Worm (Caenorhabditis elegans): ENCODE measurements around the gene npp-9.

The npp-9 gene

DNA sequence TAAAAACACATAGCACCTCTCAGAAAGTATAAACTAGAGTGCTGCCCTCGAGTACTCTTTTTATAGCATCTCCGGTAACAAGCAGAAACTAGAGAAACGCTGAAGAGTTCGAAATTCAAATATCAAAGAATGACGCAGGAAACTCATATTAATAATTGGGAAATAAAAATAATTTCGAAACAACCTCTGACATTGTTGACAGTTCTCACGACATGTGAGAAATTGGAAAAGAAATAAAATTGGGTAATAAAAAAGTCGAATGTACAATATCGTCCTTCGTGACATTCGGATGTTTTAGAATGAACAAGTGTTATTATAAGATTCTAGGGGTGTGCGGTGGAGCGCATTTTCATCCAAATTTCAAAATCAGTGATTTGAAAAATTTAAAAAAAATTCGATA lies 32.0 kb downstream of the npp-9 start:
- no peak for TF ChIP-seq ref-1 (GFP tag; conservative IDR thresholded peaks at IDR 0.05)
- TF ChIP-seq ztf-23 (GFP tag; IDR thresholded peaks at IDR 0.05): no peak
- TF ChIP-seq flt-1 (GFP tag; IDR thresholded peaks at IDR 0.05): no peak
- TF ChIP-seq med-1 (GFP tag; optimal IDR thresholded peaks at IDR 0.05; ENCODE audit: insufficient read depth): no peak
- TF ChIP-seq ztf-29 (GFP tag; IDR thresholded peaks at IDR 0.05): no peak
- TF ChIP-seq tab-1 (GFP tag; IDR thresholded peaks at IDR 0.05): no peak
- TF ChIP-seq cog-1 (tag; optimal IDR thresholded peaks at IDR 0.05): no peak
- TF ChIP-seq klf-2 (GFP tag; conservative IDR thresholded peaks at IDR 0.05): no peak
- no peak for TF ChIP-seq T22C8.4 (GFP tag; IDR thresholded peaks at IDR 0.05)

DNA sequence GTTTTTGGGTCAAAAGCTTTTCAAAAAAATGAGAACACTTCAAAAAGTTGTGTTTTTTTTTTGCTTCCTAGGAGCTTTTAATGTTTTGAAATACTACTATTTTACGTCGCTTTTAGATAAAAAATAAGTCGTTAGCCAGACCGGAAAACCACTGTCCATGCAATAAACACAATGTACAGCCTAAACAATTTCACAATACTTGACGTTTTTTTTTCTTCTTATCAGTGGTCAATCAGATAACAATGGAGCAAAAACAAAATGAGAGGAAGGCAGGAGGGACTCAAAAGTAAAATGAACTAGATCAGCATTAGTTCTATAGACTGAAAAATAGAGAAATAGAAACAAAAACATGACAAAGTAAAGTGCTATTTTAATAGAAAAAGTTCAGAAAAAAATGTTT lies 33.5 kb downstream of the npp-9 start:
- TF ChIP-seq flt-1 (GFP tag; IDR thresholded peaks at IDR 0.05): no peak
- no peak for TF ChIP-seq ref-1 (GFP tag; conservative IDR thresholded peaks at IDR 0.05)
- no peak for TF ChIP-seq tab-1 (GFP tag; IDR thresholded peaks at IDR 0.05)
- TF ChIP-seq med-1 (GFP tag; optimal IDR thresholded peaks at IDR 0.05; ENCODE audit: insufficient read depth): no peak
- no peak for TF ChIP-seq T22C8.4 (GFP tag; IDR thresholded peaks at IDR 0.05)
- TF ChIP-seq klf-2 (GFP tag; conservative IDR thresholded peaks at IDR 0.05): no peak
- no peak for TF ChIP-seq ztf-29 (GFP tag; IDR thresholded peaks at IDR 0.05)
- TF ChIP-seq cog-1 (tag; optimal IDR thresholded peaks at IDR 0.05): no peak
- no peak for TF ChIP-seq ztf-23 (GFP tag; IDR thresholded peaks at IDR 0.05)

DNA sequence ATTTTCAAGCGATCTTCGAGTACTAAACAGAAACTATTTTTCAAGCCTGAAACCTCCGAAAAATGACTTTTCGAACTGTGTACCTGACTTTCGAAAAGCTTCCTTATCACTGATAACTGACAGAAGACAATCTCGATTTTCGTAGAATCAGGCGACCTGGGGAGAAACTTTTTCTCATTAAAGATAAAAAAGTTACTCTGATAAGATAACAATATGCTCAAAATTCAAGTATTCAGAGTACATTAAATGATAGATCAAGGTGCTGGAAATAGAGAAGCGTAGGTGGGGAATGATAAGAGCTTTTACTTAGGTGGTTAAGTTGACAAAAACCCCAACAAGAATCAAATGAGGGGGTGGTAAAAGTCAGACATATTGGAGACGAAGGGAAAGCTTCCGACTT lies 34.2 kb downstream of the npp-9 start, which contains the start of gene prk-2:
Gene prk-2 (minus strand): TSS at position 156 of the 400 bp plus-strand sequence.
- no peak for TF ChIP-seq cog-1 (tag; optimal IDR thresholded peaks at IDR 0.05)

DNA sequence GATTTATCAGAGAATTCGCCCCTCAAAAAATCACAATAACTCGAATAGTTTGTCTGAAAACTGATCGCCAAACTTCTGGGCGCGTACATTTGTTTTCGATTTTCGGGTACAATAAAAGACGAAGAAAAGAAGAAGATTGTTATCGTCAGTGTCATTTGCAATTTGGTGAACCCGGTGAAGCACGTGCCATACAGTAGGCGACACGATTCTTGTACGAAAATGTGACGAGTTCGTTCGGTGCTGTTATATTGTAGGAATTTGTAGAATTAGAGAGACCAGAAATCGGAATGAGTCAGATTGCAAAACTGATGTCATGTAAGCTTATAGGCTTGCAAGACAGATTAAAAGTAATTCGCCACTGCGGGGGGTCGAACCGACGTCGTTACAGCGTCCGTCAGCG lies 36.5 kb downstream of the npp-9 start:
- TF ChIP-seq ztf-23 (GFP tag; IDR thresholded peaks at IDR 0.05) (no peak), tab-1 (GFP tag; IDR thresholded peaks at IDR 0.05) (no peak), ref-1 (GFP tag; conservative IDR thresholded peaks at IDR 0.05) (no peak), klf-2 (GFP tag; conservative IDR thresholded peaks at IDR 0.05) (no peak), T22C8.4 (GFP tag; IDR thresholded peaks at IDR 0.05) (no peak), cog-1 (tag; optimal IDR thresholded peaks at IDR 0.05) (no peak), med-1 (GFP tag; optimal IDR thresholded peaks at IDR 0.05; ENCODE audit: insufficient read depth) (no peak), ztf-29 (GFP tag; IDR thresholded peaks at IDR 0.05) (no peak), flt-1 (GFP tag; IDR thresholded peaks at IDR 0.05) (no peak)

DNA sequence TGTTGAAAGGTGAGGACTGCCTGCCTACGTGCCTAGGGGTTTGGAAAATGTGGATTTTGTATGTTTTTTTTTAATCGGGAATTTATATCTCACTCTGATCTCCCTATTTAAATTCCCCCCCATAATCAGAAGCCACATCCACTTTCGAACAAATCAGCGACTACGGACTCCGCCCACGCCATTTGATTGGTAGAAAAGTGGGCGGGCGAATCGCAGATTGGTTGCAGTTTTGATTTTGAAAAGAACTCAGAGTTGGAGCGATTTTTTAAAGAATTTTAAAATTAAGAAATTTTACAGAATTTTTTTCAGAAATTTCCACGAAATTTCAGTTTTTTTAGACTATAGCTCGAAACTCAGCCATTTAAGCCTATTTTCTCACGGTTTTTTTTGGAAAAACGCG lies 44.2 kb downstream of the npp-9 start:
- no peak for TF ChIP-seq ref-1 (GFP tag; conservative IDR thresholded peaks at IDR 0.05)
- TF ChIP-seq tab-1 (GFP tag; IDR thresholded peaks at IDR 0.05): no peak
- no peak for TF ChIP-seq flt-1 (GFP tag; IDR thresholded peaks at IDR 0.05)
- no peak for TF ChIP-seq klf-2 (GFP tag; conservative IDR thresholded peaks at IDR 0.05)
- no peak for TF ChIP-seq cog-1 (tag; optimal IDR thresholded peaks at IDR 0.05)
- TF ChIP-seq T22C8.4 (GFP tag; IDR thresholded peaks at IDR 0.05): no peak
- TF ChIP-seq med-1 (GFP tag; optimal IDR thresholded peaks at IDR 0.05; ENCODE audit: insufficient read depth): no peak
- TF ChIP-seq ztf-23 (GFP tag; IDR thresholded peaks at IDR 0.05): no peak
- TF ChIP-seq ztf-29 (GFP tag; IDR thresholded peaks at IDR 0.05): no peak

DNA sequence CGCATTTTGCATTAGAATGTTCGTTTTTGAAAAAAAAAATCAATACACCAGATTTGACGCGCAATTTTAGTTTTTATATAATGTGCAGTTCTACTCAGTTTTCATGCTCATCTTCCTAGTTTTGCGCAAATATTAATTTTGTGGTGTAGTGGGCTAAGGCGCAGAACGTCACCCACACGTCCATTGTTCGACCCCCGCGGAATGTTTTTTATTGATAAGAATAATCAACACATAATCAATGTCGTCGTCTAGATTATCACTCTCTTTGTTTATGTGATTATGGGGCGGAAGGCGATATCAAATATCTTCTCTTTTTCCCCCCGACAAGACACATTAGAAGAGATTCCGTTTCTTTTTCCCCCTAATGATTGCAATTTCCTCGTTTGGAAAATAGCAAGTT lies 48.5 kb downstream of the npp-9 start:
- TF ChIP-seq T22C8.4 (GFP tag; IDR thresholded peaks at IDR 0.05) (no peak), ref-1 (GFP tag; conservative IDR thresholded peaks at IDR 0.05) (no peak), cog-1 (tag; optimal IDR thresholded peaks at IDR 0.05) (no peak), med-1 (GFP tag; optimal IDR thresholded peaks at IDR 0.05; ENCODE audit: insufficient read depth) (no peak), tab-1 (GFP tag; IDR thresholded peaks at IDR 0.05) (no peak), ztf-29 (GFP tag; IDR thresholded peaks at IDR 0.05) (no peak), klf-2 (GFP tag; conservative IDR thresholded peaks at IDR 0.05) (no peak), flt-1 (GFP tag; IDR thresholded peaks at IDR 0.05) (no peak), ztf-23 (GFP tag; IDR thresholded peaks at IDR 0.05) (no peak)

DNA sequence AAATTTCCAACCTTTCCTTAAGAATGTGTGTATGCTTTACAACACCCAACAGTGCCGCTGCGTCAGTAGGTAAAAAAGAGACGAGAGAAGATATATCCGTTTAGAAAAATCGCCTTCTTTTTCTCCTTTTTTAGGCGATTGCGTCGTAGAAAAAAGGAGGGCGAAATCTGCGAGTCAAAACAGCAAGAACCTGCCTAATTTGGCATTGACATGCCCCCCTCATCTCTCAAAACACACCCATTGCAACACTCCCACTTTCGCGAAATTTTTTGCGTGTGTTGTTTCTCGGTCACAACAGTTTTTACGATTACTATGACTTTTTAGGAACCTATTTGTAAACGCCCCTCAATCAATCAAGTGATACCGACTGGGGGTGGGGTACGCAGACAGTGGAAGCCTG lies 52.6 kb downstream of the npp-9 start:
- TF ChIP-seq klf-2 (GFP tag; conservative IDR thresholded peaks at IDR 0.05): no peak
- no peak for TF ChIP-seq ref-1 (GFP tag; conservative IDR thresholded peaks at IDR 0.05)
- TF ChIP-seq tab-1 (GFP tag; IDR thresholded peaks at IDR 0.05): no peak
- TF ChIP-seq T22C8.4 (GFP tag; IDR thresholded peaks at IDR 0.05): no peak
- no peak for TF ChIP-seq med-1 (GFP tag; optimal IDR thresholded peaks at IDR 0.05; ENCODE audit: insufficient read depth)
- no peak for TF ChIP-seq ztf-29 (GFP tag; IDR thresholded peaks at IDR 0.05)
- TF ChIP-seq ztf-23 (GFP tag; IDR thresholded peaks at IDR 0.05): no peak

DNA sequence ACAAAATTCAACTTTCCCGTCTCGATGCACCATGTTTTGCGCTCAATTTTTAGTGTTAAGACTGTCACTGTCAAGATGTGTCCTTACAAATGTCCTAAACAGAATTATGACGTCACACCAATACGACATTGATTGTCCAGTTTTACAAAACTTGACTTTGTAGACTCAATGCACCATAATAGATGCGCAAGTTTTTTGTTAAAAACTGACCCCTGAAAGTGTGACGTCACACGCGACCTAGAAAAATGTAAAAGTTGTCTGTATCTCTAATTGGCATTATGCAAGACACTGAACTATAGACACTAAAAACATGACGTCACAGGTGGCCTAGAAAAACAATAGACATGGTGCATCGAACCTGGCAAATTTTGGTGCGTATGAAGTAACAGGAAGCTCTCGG lies 53.2 kb downstream of the npp-9 start:
- TF ChIP-seq tab-1 (GFP tag; IDR thresholded peaks at IDR 0.05): no peak
- TF ChIP-seq flt-1 (GFP tag; IDR thresholded peaks at IDR 0.05): no peak
- no peak for TF ChIP-seq med-1 (GFP tag; optimal IDR thresholded peaks at IDR 0.05; ENCODE audit: insufficient read depth)
- no peak for TF ChIP-seq ztf-29 (GFP tag; IDR thresholded peaks at IDR 0.05)
- no peak for TF ChIP-seq T22C8.4 (GFP tag; IDR thresholded peaks at IDR 0.05)
- no peak for TF ChIP-seq cog-1 (tag; optimal IDR thresholded peaks at IDR 0.05)
- no peak for TF ChIP-seq ztf-23 (GFP tag; IDR thresholded peaks at IDR 0.05)
- TF ChIP-seq ref-1 (GFP tag; conservative IDR thresholded peaks at IDR 0.05): no peak
- no peak for TF ChIP-seq klf-2 (GFP tag; conservative IDR thresholded peaks at IDR 0.05)
